Worm (Caenorhabditis elegans) whole organism, midembryonic: ENCODE results near the gene F31D4.5.

Experiments
- T22C8.4 ChIP-seq: fragments of 200-800 bp; sonication (Bioruptor generic); IDR thresholded peaks from 2 replicates; pipeline ENCODE4 v1.3.6; 2022; ENCODE audit warnings: missing genetic modification characterization, missing compliant biosample characterization
- cog-1 ChIP-seq: sonication (generic microtip); optimal IDR thresholded peaks from 2 replicates; lab custom pipeline; 2016; ENCODE audit warnings: missing genetic modification characterization, missing compliant biosample characterization
- flt-1 ChIP-seq: fragments of 200-800 bp; sonication (Bioruptor generic); IDR thresholded peaks from 2 replicates; pipeline ENCODE4 v1.3.6; 2022; ENCODE audit warnings: missing genetic modification characterization, missing compliant biosample characterization
- klf-2 ChIP-seq: fragments of 200-800 bp; sonication (Bioruptor generic); conservative IDR thresholded peaks from 2 replicates; pipeline ENCODE4 v1.3.6; 2022; ENCODE audit warnings: missing genetic modification reagents, missing genetic modification characterization, missing compliant biosample characterization
- med-1 ChIP-seq: sonication (generic microtip); optimal IDR thresholded peaks from 2 replicates; lab custom pipeline; 2017; ENCODE audit warnings: missing genetic modification characterization, mild to moderate bottlenecking, missing compliant biosample characterization, antibody characterized with exemption, missing genetic modification reagents; ENCODE audit not compliant: insufficient read depth
- ref-1 ChIP-seq: fragments of 200-800 bp; sonication (Bioruptor generic); conservative IDR thresholded peaks from 2 replicates; pipeline ENCODE4 v1.3.6; 2022; ENCODE audit warnings: missing genetic modification reagents, missing genetic modification characterization, missing compliant biosample characterization
- tab-1 ChIP-seq: fragments of 200-800 bp; sonication (Bioruptor generic); IDR thresholded peaks from 2 replicates; pipeline ENCODE4 v1.3.6; 2022; ENCODE audit warnings: missing genetic modification characterization, missing compliant biosample characterization
- ztf-23 ChIP-seq: fragments of 200-800 bp; sonication (Bioruptor generic); IDR thresholded peaks from 2 replicates; pipeline ENCODE4 v1.3.6; 2022; ENCODE audit warnings: missing genetic modification reagents, missing genetic modification characterization, missing compliant biosample characterization
- ztf-29 ChIP-seq: fragments of 200-800 bp; sonication (Bioruptor generic); IDR thresholded peaks from 2 replicates; pipeline ENCODE4 v1.3.6; 2022; ENCODE audit warnings: missing genetic modification reagents, missing genetic modification characterization, missing compliant biosample characterization

DNA sequence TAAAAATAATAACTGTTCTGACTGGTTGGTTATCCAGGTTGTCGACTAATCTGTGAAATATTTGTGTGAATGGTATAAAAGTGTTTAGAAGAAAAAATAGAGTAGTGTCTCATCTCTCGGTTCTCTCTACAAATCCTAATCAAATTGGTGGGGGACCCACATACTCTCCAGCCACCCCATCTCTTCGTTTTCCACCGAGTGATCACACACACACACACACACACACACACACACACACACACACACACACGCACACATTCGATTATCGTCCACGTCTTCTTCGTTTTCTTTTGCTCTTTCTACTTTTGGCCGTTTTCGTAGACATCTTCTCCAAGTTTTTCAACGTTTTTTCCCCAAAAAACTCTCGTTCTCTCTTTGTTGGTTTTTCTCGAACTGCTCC, 19.3 kb downstream of the F31D4.5 start:
- TF ChIP-seq klf-2 = no peak
- no peak for TF ChIP-seq med-1 (GFP tag; lab: Kevin White, UChicago)
- TF ChIP-seq ztf-29 (GFP tag; lab: Robert Waterston, UW) = no peak
- no peak for TF ChIP-seq ref-1 (GFP tag; lab: Robert Waterston, UW)
- TF ChIP-seq flt-1 (GFP tag; lab: Robert Waterston, UW) = no peak
- no peak for TF ChIP-seq T22C8.4 (GFP tag; lab: Robert Waterston, UW)
- TF ChIP-seq tab-1 (GFP tag; lab: Robert Waterston, UW) = no peak
- no peak for TF ChIP-seq ztf-23
- TF ChIP-seq cog-1 (tag; lab: Kevin White, UChicago) = no peak
